Worm (Caenorhabditis elegans): Measurements from ENCODE around the gene F10D7.5.

DNA sequence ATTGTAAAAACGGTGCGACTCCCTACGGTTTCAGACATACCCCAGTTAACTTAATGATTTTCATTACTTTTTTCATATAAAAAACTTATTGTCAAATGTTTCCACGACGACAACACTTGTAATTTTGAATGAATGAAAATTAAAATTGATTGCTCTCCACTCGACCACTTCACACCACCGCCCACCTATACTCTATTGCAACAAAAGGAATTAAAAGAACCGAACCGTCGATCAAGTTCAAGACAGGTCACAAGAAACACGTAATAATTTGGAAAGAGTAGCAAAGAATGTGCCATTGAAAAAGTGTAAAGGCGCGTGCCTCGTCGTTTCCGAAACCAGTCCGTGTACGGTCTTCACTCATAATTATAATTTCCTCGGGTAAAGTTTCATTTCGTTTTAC is 28.9 kb downstream of the F10D7.5 start, which contains the start of gene F10D7.11:
- TF ChIP-seq ZK546.5 (tag; optimal IDR thresholded peaks at IDR 0.05) (no peak), F13H6.1 (tag; optimal IDR thresholded peaks at IDR 0.05) (no peak), unc-55 (GFP tag; optimal IDR thresholded peaks at IDR 0.05) (no peak), nhr-237 (tag; optimal IDR thresholded peaks at IDR 0.05) (no peak), nhr-77 (tag; optimal IDR thresholded peaks at IDR 0.05) (no peak), ztf-11 (tag; optimal IDR thresholded peaks at IDR 0.05) (no peak), skn-1 (tag; optimal IDR thresholded peaks at IDR 0.05) (no peak), nhr-25 (tag; optimal IDR thresholded peaks at IDR 0.05) (no peak), nhr-129 (tag; optimal IDR thresholded peaks at IDR 0.05) (no peak), snpc-4 (tag; optimal IDR thresholded peaks at IDR 0.05) (no peak), unc-39 (tag; optimal IDR thresholded peaks at IDR 0.05) (no peak), elt-1 (tag; optimal IDR thresholded peaks at IDR 0.05) (no peak), alr-1 (tag; optimal IDR thresholded peaks at IDR 0.05) (no peak), mdl-1 (tag; optimal IDR thresholded peaks at IDR 0.05) (no peak)

Measured in whole organism, L2 larva.